Fruit fly (Drosophila melanogaster) whole organism, adult: ENCODE measurements around the gene Cyp313b1.

Source experiments
- CG11617 ChIP-seq: fragments of 200-800 bp; sonication (Bioruptor generic); optimal IDR thresholded peaks from 2 replicates; lab custom pipeline; 2017; ENCODE audit warnings: mild to moderate bottlenecking, missing biosample characterization, missing genetic modification reagents, missing genetic modification characterization
- CG12768 ChIP-seq: fragments of 200-800 bp; sonication (Bioruptor generic); optimal IDR thresholded peaks from 2 replicates; lab custom pipeline; 2017; ENCODE audit warnings: missing biosample characterization, missing genetic modification characterization, mild to moderate bottlenecking, moderate library complexity, missing genetic modification reagents
- CG14711 ChIP-seq: fragments of 200-800 bp; sonication (Bioruptor generic); optimal IDR thresholded peaks from 2 replicates; lab custom pipeline; 2018; ENCODE audit warnings: missing biosample characterization, mild to moderate bottlenecking, missing genetic modification characterization, moderate library complexity
- CG1620 ChIP-seq: fragments of 200-800 bp; sonication (Bioruptor generic); optimal IDR thresholded peaks from 2 replicates; lab custom pipeline; 2016; ENCODE audit warnings: missing biosample characterization, missing genetic modification characterization
- CG33017 ChIP-seq: fragments of 200-800 bp; sonication (Bioruptor generic); optimal IDR thresholded peaks from 2 replicates; lab custom pipeline; 2018; ENCODE audit warnings: missing biosample characterization, mild to moderate bottlenecking, missing genetic modification characterization, moderate library complexity
- CG5204 ChIP-seq: fragments of 200-800 bp; sonication (Bioruptor generic); optimal IDR thresholded peaks from 2 replicates; lab custom pipeline; 2016; ENCODE audit warnings: missing biosample characterization, missing genetic modification characterization
- CG7045 ChIP-seq: fragments of 200-800 bp; sonication (Bioruptor generic); optimal IDR thresholded peaks from 2 replicates; lab custom pipeline; 2017; ENCODE audit warnings: missing biosample characterization, mild to moderate bottlenecking, missing genetic modification characterization
- CG7101 ChIP-seq: fragments of 200-800 bp; sonication (Bioruptor generic); optimal IDR thresholded peaks from 2 replicates; lab custom pipeline; 2018; ENCODE audit warnings: missing biosample characterization, mild to moderate bottlenecking, missing genetic modification characterization, moderate library complexity
- Clk ChIP-seq: fragments of 200-800 bp; sonication (Bioruptor generic); optimal IDR thresholded peaks from 2 replicates; lab custom pipeline; 2017; ENCODE audit warnings: missing biosample characterization, missing genetic modification characterization
- Crg-1 ChIP-seq: fragments of 200-800 bp; sonication (Bioruptor generic); optimal IDR thresholded peaks from 2 replicates; lab custom pipeline; 2016; ENCODE audit warnings: missing biosample characterization, missing genetic modification characterization
- Hr96 ChIP-seq: fragments of 200-800 bp; sonication (Bioruptor generic); optimal IDR thresholded peaks from 2 replicates; lab custom pipeline; 2016; ENCODE audit warnings: missing biosample characterization, missing genetic modification characterization
- Mnt ChIP-seq: fragments of 200-800 bp; sonication (Bioruptor generic); optimal IDR thresholded peaks from 2 replicates; lab custom pipeline; 2016; ENCODE audit warnings: missing biosample characterization, mild to moderate bottlenecking, missing genetic modification characterization
- bab1 ChIP-seq: fragments of 200-800 bp; sonication (Bioruptor generic); optimal IDR thresholded peaks from 3 replicates; lab custom pipeline; 2019; ENCODE audit warnings: missing biosample characterization, mild to moderate bottlenecking, missing genetic modification characterization, moderate library complexity
- cic ChIP-seq: fragments of 200-800 bp; sonication (Bioruptor generic); optimal IDR thresholded peaks from 2 replicates; lab custom pipeline; 2017; ENCODE audit warnings: missing biosample characterization, mild to moderate bottlenecking, missing genetic modification characterization, moderate library complexity
- cnc ChIP-seq, 2 experiments: fragments of >200 bp; optimal IDR thresholded peaks; 2 replicates each; lab custom pipeline; 2017
- kay ChIP-seq: fragments of 200-800 bp; sonication (Bioruptor generic); peaks from one replicate; lab custom pipeline; 2016; ENCODE audit warnings: missing biosample characterization, missing genetic modification characterization, borderline replicate concordance
- ovo ChIP-seq: fragments of 200-800 bp; sonication (Bioruptor generic); optimal IDR thresholded peaks from 2 replicates; lab custom pipeline; 2016; ENCODE audit warnings: missing biosample characterization, missing genetic modification characterization
- pad ChIP-seq: fragments of 200-800 bp; sonication (Bioruptor generic); optimal IDR thresholded peaks from 3 replicates; lab custom pipeline; 2017; ENCODE audit warnings: missing biosample characterization, missing genetic modification characterization, mild to moderate bottlenecking, moderate library complexity, missing genetic modification reagents
- tj ChIP-seq: fragments of 200-800 bp; sonication (Bioruptor generic); optimal IDR thresholded peaks from 3 replicates; lab custom pipeline; 2017; ENCODE audit warnings: missing biosample characterization, mild to moderate bottlenecking, missing genetic modification characterization, moderate library complexity
- toe ChIP-seq: fragments of 200-800 bp; sonication (Bioruptor generic); optimal IDR thresholded peaks from 2 replicates; lab custom pipeline; 2016; ENCODE audit warnings: missing biosample characterization, missing genetic modification characterization

The Cyp313b1 gene

DNA sequence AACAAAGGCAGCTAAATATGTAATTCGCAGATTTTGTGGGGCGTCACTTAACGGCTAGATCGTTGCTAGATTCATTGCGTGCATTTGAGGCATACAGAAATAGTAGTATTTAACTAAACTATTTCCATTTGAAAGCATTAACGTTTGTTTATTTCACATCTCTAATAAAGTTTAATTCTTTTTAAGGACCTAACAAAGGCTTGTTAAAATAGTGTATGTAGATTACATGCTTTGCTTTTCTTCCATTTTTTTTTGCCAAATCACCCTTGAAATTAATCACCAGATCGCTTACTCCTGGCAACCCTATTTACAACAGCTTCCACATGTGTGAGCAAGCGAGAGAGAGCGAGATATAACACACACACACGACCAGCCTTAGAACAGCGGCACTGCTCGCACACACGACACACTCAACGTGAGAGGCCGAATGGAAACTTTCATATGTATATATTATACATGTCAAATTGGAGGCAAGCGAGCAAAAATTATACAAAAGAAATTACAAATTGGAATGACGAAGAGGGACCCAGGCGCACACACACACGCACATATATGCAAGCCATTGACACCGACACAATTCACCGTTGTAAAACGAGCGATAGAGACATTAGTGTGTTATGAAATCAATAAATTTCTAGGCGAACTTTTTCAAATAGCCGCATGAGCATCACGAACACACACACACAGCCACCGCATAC, 13.9 kb upstream of the Cyp313b1 start:
- peak; percentile 96 for TF ChIP-seq cic (GFP tag; lab: Kevin White, UChicago)
- peak; percentile 84 for TF ChIP-seq Mnt
- TF ChIP-seq toe (GFP tag; lab: Kevin White, UChicago), result peak; percentile 75
- peak; percentile 70 for TF ChIP-seq Hr96
- TF ChIP-seq kay (GFP tag; lab: Kevin White, UChicago), result peak; percentile 98
- TF ChIP-seq CG14711 (tag; lab: Kevin White, UChicago), result peak; percentile 99
- peak; percentile 52 for TF ChIP-seq Clk
- TF ChIP-seq CG12768, result peak; percentile 67
- peak; percentile 56 to 70 for TF ChIP-seq cnc (optimal IDR thresholded peaks at IDR 0.05; lab: Kevin White, UChicago)
- TF ChIP-seq ovo, result peak; percentile 79
- peak; percentile 79 for TF ChIP-seq CG7101
- peak; percentile 88 for TF ChIP-seq pad (GFP tag; lab: Kevin White, UChicago)
- TF ChIP-seq CG1620 (GFP tag; lab: Kevin White, UChicago), result peak; percentile 76
- peak; percentile 79 for TF ChIP-seq CG11617 (GFP tag; lab: Kevin White, UChicago)
- peak; percentile 77 for TF ChIP-seq CG33017 (tag; lab: Kevin White, UChicago)
- TF ChIP-seq tj (GFP tag; lab: Kevin White, UChicago), result peak; percentile 79
- peak; percentile 69 for TF ChIP-seq CG7045 (GFP tag; lab: Kevin White, UChicago)
- TF ChIP-seq Crg-1 (GFP tag; lab: Kevin White, UChicago), result peak; percentile 17
- peak; percentile 23 for TF ChIP-seq bab1 (GFP tag; lab: Kevin White, UChicago)
- TF ChIP-seq CG5204, result no peak

DNA sequence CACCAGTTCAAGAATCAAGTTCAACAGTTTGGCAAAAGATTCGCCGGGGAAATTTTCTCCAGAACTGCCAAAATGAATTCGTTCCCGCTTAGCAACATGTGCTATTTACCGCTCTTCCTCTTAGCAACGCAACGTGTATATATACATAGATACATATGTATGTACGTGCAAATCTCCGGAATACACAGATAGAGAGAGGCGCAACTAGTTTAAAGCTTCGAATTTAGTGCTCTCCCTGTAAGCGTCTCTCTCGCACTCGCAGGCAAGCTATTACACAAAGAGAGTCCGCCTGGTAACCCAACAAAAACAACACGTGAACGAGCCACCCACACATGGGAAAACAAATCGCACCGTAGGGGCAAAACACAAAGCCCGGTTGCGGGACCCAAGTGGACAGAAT, 13.2 kb upstream of the Cyp313b1 start:
- peak; percentile 64 for TF ChIP-seq Mnt
- TF ChIP-seq Hr96, result no peak

DNA sequence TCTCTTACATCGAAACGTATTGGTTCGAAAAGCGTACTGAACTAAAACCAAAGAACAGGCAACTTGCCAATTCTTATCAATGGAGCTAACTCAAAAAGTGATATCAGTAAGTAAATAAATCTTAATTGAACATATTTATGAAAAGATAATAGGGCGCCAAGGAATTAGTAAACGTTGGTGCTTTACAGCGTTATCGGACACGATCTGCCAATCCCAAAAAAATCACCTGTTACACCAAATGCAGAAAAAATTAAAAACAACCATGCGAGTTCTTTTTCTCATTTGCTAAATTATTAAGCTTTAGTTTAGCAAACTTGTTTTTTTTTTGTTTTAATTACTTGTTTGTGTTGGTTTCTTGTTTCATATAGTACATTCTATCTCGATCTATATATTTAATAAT, 9.2 kb upstream of the Cyp313b1 start, which contains the start of gene CG42489:
Gene CG42489, minus strand, starts transcription at position 101 of the 400 bp plus-strand sequence.
- TF ChIP-seq Clk, result no peak
- no peak for TF ChIP-seq toe (GFP tag; lab: Kevin White, UChicago)
- TF ChIP-seq CG12768, result no peak
- TF ChIP-seq Crg-1 (GFP tag; lab: Kevin White, UChicago), result no peak
- TF ChIP-seq tj (GFP tag; lab: Kevin White, UChicago), result no peak
- no peak for TF ChIP-seq CG1620 (GFP tag; lab: Kevin White, UChicago)
- TF ChIP-seq CG14711 (tag; lab: Kevin White, UChicago), result no peak
- TF ChIP-seq bab1 (GFP tag; lab: Kevin White, UChicago), result no peak
- no peak for TF ChIP-seq CG33017 (tag; lab: Kevin White, UChicago)
- TF ChIP-seq pad (GFP tag; lab: Kevin White, UChicago), result no peak

DNA sequence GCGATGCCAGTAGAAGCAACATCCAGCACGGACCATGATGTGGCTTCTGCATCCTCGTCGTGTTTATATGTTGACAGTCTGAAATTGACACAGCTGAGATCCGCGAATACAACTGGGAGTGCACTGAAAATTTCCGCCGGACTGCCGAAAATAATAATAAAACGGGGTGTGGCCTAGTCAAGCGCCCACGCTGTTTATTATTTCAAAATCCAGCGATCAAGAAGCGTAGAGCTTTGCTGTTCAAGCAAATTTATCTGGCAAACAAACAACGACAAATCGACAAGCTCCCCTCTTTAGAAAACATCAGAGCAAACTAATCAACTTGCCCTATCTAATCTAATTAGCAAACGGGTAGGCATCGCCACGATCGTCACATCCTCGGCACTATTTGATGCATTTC, 8.6 kb upstream of the Cyp313b1 start:
- TF ChIP-seq CG33017 (tag; lab: Kevin White, UChicago) (peak; percentile 34), CG14711 (tag; lab: Kevin White, UChicago) (no peak), Crg-1 (GFP tag; lab: Kevin White, UChicago) (peak; percentile 65), CG7101 (peak; percentile 54), cic (GFP tag; lab: Kevin White, UChicago) (peak; percentile 77), toe (GFP tag; lab: Kevin White, UChicago) (no peak), Hr96 (no peak), pad (GFP tag; lab: Kevin White, UChicago) (peak; percentile 46), CG7045 (GFP tag; lab: Kevin White, UChicago) (peak; percentile 37), kay (GFP tag; lab: Kevin White, UChicago) (no peak), bab1 (GFP tag; lab: Kevin White, UChicago) (no peak), ovo (no peak), CG12768 (peak; percentile 65), tj (GFP tag; lab: Kevin White, UChicago) (peak; percentile 21), CG11617 (GFP tag; lab: Kevin White, UChicago) (peak; percentile 22), Clk (no peak)

DNA sequence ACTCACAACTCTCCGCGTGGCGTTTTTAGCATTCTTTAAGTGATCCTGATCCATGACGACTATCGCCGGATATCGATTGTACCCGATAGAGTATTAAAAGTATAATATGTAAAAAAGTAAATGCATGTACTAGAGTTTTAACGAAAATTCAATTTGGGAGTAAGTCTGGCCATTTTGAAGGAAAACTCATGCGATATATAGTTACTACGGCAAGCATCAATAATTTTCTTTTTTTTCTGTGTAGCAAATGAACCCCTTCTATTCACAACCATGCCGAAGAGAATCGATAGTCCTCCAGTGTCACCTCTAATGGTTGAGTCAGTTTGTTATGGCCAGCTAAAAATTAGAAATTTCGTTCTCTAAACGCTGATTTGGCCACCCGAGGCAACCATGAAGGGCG, 7.3 kb upstream of the Cyp313b1 start, which contains the start of the genes Sys1 and Dhod:
Gene Sys1, plus strand, starts transcription at position 91 of the 400 bp plus-strand sequence.
Gene Dhod, minus strand, starts transcription at position 186 of the 400 bp plus-strand sequence.
- TF ChIP-seq bab1 (GFP tag; lab: Kevin White, UChicago) (peak; percentile 89), tj (GFP tag; lab: Kevin White, UChicago) (peak; percentile 46), ovo (peak; percentile 19), CG11617 (GFP tag; lab: Kevin White, UChicago) (peak; percentile 75), cnc (optimal IDR thresholded peaks at IDR 0.05; lab: Kevin White, UChicago) (no peak), CG7045 (GFP tag; lab: Kevin White, UChicago) (peak; percentile 49), toe (GFP tag; lab: Kevin White, UChicago) (peak; percentile 84), CG5204 (no peak), CG7101 (peak; percentile 74), Hr96 (peak; percentile 76), CG14711 (tag; lab: Kevin White, UChicago) (peak; percentile 81), CG1620 (GFP tag; lab: Kevin White, UChicago) (peak; percentile 74), CG33017 (tag; lab: Kevin White, UChicago) (peak; percentile 54), Crg-1 (GFP tag; lab: Kevin White, UChicago) (peak; percentile 79), Clk (peak; percentile 16), cic (GFP tag; lab: Kevin White, UChicago) (peak; percentile 9), CG12768 (peak; percentile 71), Mnt (peak; percentile 87), pad (GFP tag; lab: Kevin White, UChicago) (peak; percentile 47), kay (GFP tag; lab: Kevin White, UChicago) (no peak)

DNA sequence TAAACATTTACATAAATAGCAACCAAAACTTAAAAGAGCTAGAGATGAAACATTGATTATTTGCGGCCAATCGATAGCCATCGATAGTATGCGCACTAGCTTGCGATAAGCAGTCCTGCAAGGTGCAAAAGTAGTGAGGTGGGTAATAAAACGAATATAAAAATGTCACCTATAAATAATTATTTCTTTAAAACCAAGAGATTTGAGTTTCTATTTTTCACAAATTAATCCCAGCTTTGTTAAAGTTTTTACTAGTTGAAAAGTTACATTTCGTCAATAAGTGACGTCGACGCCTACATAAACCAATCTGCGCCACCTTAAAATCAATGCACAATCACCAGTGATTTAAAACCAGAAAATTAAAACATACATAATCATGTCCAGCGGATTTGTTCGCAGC, 5.3 kb upstream of the Cyp313b1 start, which contains the start of the genes Mkk4 and SLIRP2:
Gene Mkk4, minus strand, starts transcription at position 56 of the 400 bp plus-strand sequence.
Gene SLIRP2, plus strand, starts transcription at position 344 of the 400 bp plus-strand sequence.
- peak; percentile 98 for TF ChIP-seq CG7045 (GFP tag; lab: Kevin White, UChicago)
- peak; percentile 98 for TF ChIP-seq CG33017 (tag; lab: Kevin White, UChicago)
- TF ChIP-seq CG5204, result peak; percentile 98
- TF ChIP-seq ovo, result peak; percentile 96
- peak; percentile 97 for TF ChIP-seq Clk
- TF ChIP-seq CG14711 (tag; lab: Kevin White, UChicago), result peak; percentile 96
- TF ChIP-seq tj (GFP tag; lab: Kevin White, UChicago), result peak; percentile 90
- no peak for TF ChIP-seq cnc (optimal IDR thresholded peaks at IDR 0.05; lab: Kevin White, UChicago)
- peak; percentile 99 for TF ChIP-seq CG1620 (GFP tag; lab: Kevin White, UChicago)
- TF ChIP-seq Crg-1 (GFP tag; lab: Kevin White, UChicago), result peak; percentile 98
- peak; percentile 98 for TF ChIP-seq Hr96
- no peak for TF ChIP-seq kay (GFP tag; lab: Kevin White, UChicago)
- peak; percentile 88 for TF ChIP-seq cic (GFP tag; lab: Kevin White, UChicago)
- TF ChIP-seq pad (GFP tag; lab: Kevin White, UChicago), result peak; percentile 90
- peak; percentile 98 for TF ChIP-seq CG12768
- peak; percentile 99 for TF ChIP-seq bab1 (GFP tag; lab: Kevin White, UChicago)
- peak; percentile 99 for TF ChIP-seq toe (GFP tag; lab: Kevin White, UChicago)
- TF ChIP-seq Mnt, result peak; percentile 96
- TF ChIP-seq CG11617 (GFP tag; lab: Kevin White, UChicago), result peak; percentile 99
- peak; percentile 98 for TF ChIP-seq CG7101
